Worm (Caenorhabditis elegans) whole organism, L2 larva: ENCODE data around the gene sql-1.

Experiments used
- F13H6.1 ChIP-seq: sonication (generic microtip); optimal IDR thresholded peaks from 2 replicates; lab custom pipeline; 2016; ENCODE audit warnings: missing genetic modification characterization, missing compliant biosample characterization
- R02D3.7 ChIP-seq: fragments of 150-350 bp; optimal IDR thresholded peaks from 2 replicates; lab custom pipeline; 2014; ENCODE audit warnings: missing biosample characterization, missing genetic modification characterization
- Y55F3AM.14 ChIP-seq: fragments of 200-800 bp; sonication (Bioruptor generic); optimal IDR thresholded peaks from 2 replicates; lab custom pipeline; 2018; ENCODE audit warnings: mild to moderate bottlenecking, missing genetic modification characterization, missing compliant biosample characterization
- ZK546.5 ChIP-seq: sonication (generic microtip); optimal IDR thresholded peaks from 2 replicates; lab custom pipeline; 2017; ENCODE audit warnings: missing biosample characterization, missing genetic modification characterization
- alr-1 ChIP-seq: fragments of 150-350 bp; optimal IDR thresholded peaks from 2 replicates; lab custom pipeline; 2014; ENCODE audit warnings: missing biosample characterization, missing genetic modification characterization
- blmp-1 ChIP-seq: sonication (generic microtip); optimal IDR thresholded peaks from 2 replicates; lab custom pipeline; 2017; ENCODE audit warnings: missing genetic modification characterization, mild to moderate bottlenecking, missing compliant biosample characterization, antibody characterized with exemption, moderate library complexity; ENCODE audit not compliant: insufficient read depth
- ceh-16 ChIP-seq: fragments of 150-350 bp; optimal IDR thresholded peaks from 2 replicates; lab custom pipeline; 2014; ENCODE audit warnings: missing biosample characterization, missing genetic modification characterization
- crh-2 ChIP-seq: sonication (generic microtip); optimal IDR thresholded peaks from 2 replicates; lab custom pipeline; 2017; ENCODE audit warnings: missing biosample characterization, missing genetic modification characterization
- dmd-4 ChIP-seq: sonication (generic microtip); optimal IDR thresholded peaks from 2 replicates; lab custom pipeline; 2017; ENCODE audit warnings: missing biosample characterization, missing genetic modification characterization
- egl-27 ChIP-seq: sonication (generic microtip); optimal IDR thresholded peaks from 3 replicates; lab custom pipeline; 2017; ENCODE audit warnings: missing biosample characterization, missing genetic modification reagents, missing genetic modification characterization
- elt-1 ChIP-seq: fragments of 150-350 bp; optimal IDR thresholded peaks from 2 replicates; lab custom pipeline; 2014; ENCODE audit warnings: missing biosample characterization, missing genetic modification characterization
- elt-3 ChIP-seq: sonication (generic microtip); optimal IDR thresholded peaks from 2 replicates; lab custom pipeline; 2017; ENCODE audit warnings: missing biosample characterization, missing genetic modification characterization
- fos-1 ChIP-seq: fragments of 150-350 bp; optimal IDR thresholded peaks from 2 replicates; lab custom pipeline; 2014; ENCODE audit warnings: missing biosample characterization, missing genetic modification characterization
- lsy-2 ChIP-seq, 2 experiments: fragments of 150-350 bp in 1 of 2; sonication (generic microtip) in 1 of 2; optimal IDR thresholded peaks; 2 replicates each; lab custom pipeline; 2014 to 2017; ENCODE audit warnings: missing biosample characterization in 2 of 2, missing genetic modification characterization in 2 of 2
- mab-5 ChIP-seq: fragments of 150-350 bp; optimal IDR thresholded peaks from 2 replicates; lab custom pipeline; 2014; ENCODE audit warnings: missing biosample characterization, missing genetic modification characterization
- mdl-1 ChIP-seq, 2 experiments: fragments of 150-350 bp in 1 of 2; sonication (generic microtip) in 1 of 2; optimal IDR thresholded peaks; 2 replicates each; lab custom pipeline; 2017; ENCODE audit warnings: missing biosample characterization in 2 of 2, missing genetic modification characterization in 2 of 2
- nhr-10 ChIP-seq: sonication (generic microtip); optimal IDR thresholded peaks from 2 replicates; lab custom pipeline; 2017; ENCODE audit warnings: missing biosample characterization, missing genetic modification characterization
- nhr-11 ChIP-seq: fragments of 150-350 bp; optimal IDR thresholded peaks from 2 replicates; lab custom pipeline; 2014; ENCODE audit warnings: missing biosample characterization, missing genetic modification characterization
- nhr-12 ChIP-seq: fragments of 150-350 bp; optimal IDR thresholded peaks from 2 replicates; lab custom pipeline; 2014; ENCODE audit warnings: missing biosample characterization, missing genetic modification characterization
- nhr-129 ChIP-seq: fragments of 150-350 bp; optimal IDR thresholded peaks from 2 replicates; lab custom pipeline; 2014; ENCODE audit warnings: missing biosample characterization, missing genetic modification characterization
- nhr-21 ChIP-seq: fragments of 150-350 bp; optimal IDR thresholded peaks from 2 replicates; lab custom pipeline; 2014; ENCODE audit warnings: missing biosample characterization, missing genetic modification characterization
- nhr-23 ChIP-seq: fragments of 150-350 bp; optimal IDR thresholded peaks from 2 replicates; lab custom pipeline; 2014; ENCODE audit warnings: missing biosample characterization, missing genetic modification reagents, missing genetic modification characterization
- nhr-237 ChIP-seq: fragments of 150-350 bp; optimal IDR thresholded peaks from 2 replicates; lab custom pipeline; 2014; ENCODE audit warnings: missing biosample characterization, missing genetic modification characterization
- nhr-25 ChIP-seq: fragments of 150-350 bp; sonication (generic microtip); optimal IDR thresholded peaks from 3 replicates; lab custom pipeline; 2014; ENCODE audit warnings: missing biosample characterization, missing genetic modification characterization
- nhr-6 ChIP-seq: fragments of 150-350 bp; optimal IDR thresholded peaks from 2 replicates; lab custom pipeline; 2014; ENCODE audit warnings: missing biosample characterization, missing genetic modification characterization
- sma-3 ChIP-seq: sonication (generic microtip); optimal IDR thresholded peaks from 2 replicates; lab custom pipeline; 2016; ENCODE audit warnings: missing genetic modification reagents, missing genetic modification characterization, missing compliant biosample characterization
- snpc-4 ChIP-seq: fragments of 150-350 bp; optimal IDR thresholded peaks from 2 replicates; lab custom pipeline; 2014; ENCODE audit warnings: missing biosample characterization, missing genetic modification characterization
- unc-39 ChIP-seq: fragments of 150-350 bp; optimal IDR thresholded peaks from 2 replicates; lab custom pipeline; 2014; ENCODE audit warnings: missing biosample characterization, missing genetic modification characterization
- unc-55 ChIP-seq: fragments of 150-350 bp; sonication (generic microtip); optimal IDR thresholded peaks from 3 replicates; lab custom pipeline; 2014; ENCODE audit warnings: missing biosample characterization, missing genetic modification reagents, missing genetic modification characterization
- unc-62 ChIP-seq: fragments of 150-350 bp; optimal IDR thresholded peaks from 2 replicates; lab custom pipeline; 2014; ENCODE audit warnings: missing biosample characterization, missing genetic modification reagents, missing genetic modification characterization
- ztf-11 ChIP-seq: sonication (generic microtip); optimal IDR thresholded peaks from 2 replicates; lab custom pipeline; 2017; ENCODE audit warnings: missing biosample characterization, missing genetic modification characterization
- ztf-4 ChIP-seq: fragments of 150-350 bp; optimal IDR thresholded peaks from 2 replicates; lab custom pipeline; 2014; ENCODE audit warnings: missing biosample characterization, missing genetic modification characterization

Gene sql-1

ce11 chrIII:12472497-12472896 is 26.9 kb upstream of the sql-1 start, which contains the start of gene cccp-1 (continued):
- no peak for TF ChIP-seq nhr-10
- TF ChIP-seq, all 48 proteins: peak for 10

- TF ChIP-seq unc-62 (GFP tag; lab: Kevin White, UChicago): no peak
- TF ChIP-seq ceh-16 (tag; lab: Kevin White, UChicago): no peak
- TF ChIP-seq lsy-2 (tag; optimal IDR thresholded peaks at IDR 0.05; lab: Kevin White, UChicago): no peak
- no peak for TF ChIP-seq nhr-23 (tag; lab: Kevin White, UChicago)
- TF ChIP-seq ztf-11 (tag; lab: Kevin White, UChicago): no peak
- TF ChIP-seq sma-3: no peak
- no peak for TF ChIP-seq crh-2 (tag; lab: Kevin White, UChicago)
- TF ChIP-seq nhr-21 (tag; lab: Kevin White, UChicago): no peak
- TF ChIP-seq F13H6.1 (tag; lab: Kevin White, UChicago): no peak
- TF ChIP-seq, all 48 proteins: peak for 0
Observed at ce11 chrIII:12484432-12484831, 14.9 kb upstream of the sql-1 start, which contains the start of gene arrd-16. arrd-16 (plus strand) TSS chrIII:12484732.

- TF ChIP-seq nhr-11 (tag; lab: Kevin White, UChicago): no peak
- TF ChIP-seq, all 48 proteins: peak for 0
Observed at ce11 chrIII:12491984-12492383, 7.4 kb upstream of the sql-1 start, which contains the start of gene Y49E10.25. Y49E10.25 (minus strand) TSS chrIII:12492084.

- no peak for TF ChIP-seq elt-1 (tag; lab: Kevin White, UChicago)
- TF ChIP-seq egl-27: no peak
Observed at ce11 chrIII:12495594-12496096, 3.7 kb upstream of the sql-1 start, which contains the start of the genes Y111B2A.1 and Y111B2A.2. Y111B2A.1 (minus strand) TSS chrIII:12495644. Y111B2A.2 (plus strand) TSS chrIII:12496086.

ce11 chrIII:12496449-12496848 is 2.9 kb upstream of the sql-1 start, which contains the start of gene herd-1:
herd-1 (plus strand) TSS chrIII:12496538.
- TF ChIP-seq nhr-21 (tag; lab: Kevin White, UChicago): no peak
- no peak for TF ChIP-seq F13H6.1 (tag; lab: Kevin White, UChicago)
- TF ChIP-seq mab-5 (tag; lab: Kevin White, UChicago): no peak
- TF ChIP-seq nhr-6: no peak
- no peak for TF ChIP-seq crh-2 (tag; lab: Kevin White, UChicago)
- no peak for TF ChIP-seq unc-62 (GFP tag; lab: Kevin White, UChicago)
- no peak for TF ChIP-seq nhr-10
- no peak for TF ChIP-seq elt-1 (tag; lab: Kevin White, UChicago)
- TF ChIP-seq mdl-1 (tag; optimal IDR thresholded peaks at IDR 0.05; lab: Kevin White, UChicago): no peak
- TF ChIP-seq elt-3 (tag; lab: Kevin White, UChicago): no peak
- no peak for TF ChIP-seq nhr-129
- TF ChIP-seq lsy-2 (tag; optimal IDR thresholded peaks at IDR 0.05; lab: Kevin White, UChicago): no peak
- TF ChIP-seq R02D3.7 (tag; lab: Kevin White, UChicago): no peak
- TF ChIP-seq alr-1: no peak
- no peak for TF ChIP-seq nhr-23 (tag; lab: Kevin White, UChicago)
- TF ChIP-seq fos-1 (tag; lab: Kevin White, UChicago): no peak
- no peak for TF ChIP-seq ZK546.5 (tag; lab: Kevin White, UChicago)
- TF ChIP-seq, all 48 proteins: peak for 0

ce11 chrIII:12510505-12510904 is 11.1 kb downstream of the sql-1 start:
- no peak for TF ChIP-seq ceh-16 (tag; lab: Kevin White, UChicago)
- no peak for TF ChIP-seq unc-55 (GFP tag; lab: Kevin White, UChicago)
- no peak for TF ChIP-seq nhr-237 (tag; lab: Kevin White, UChicago)
- TF ChIP-seq mdl-1 (tag; optimal IDR thresholded peaks at IDR 0.05; lab: Kevin White, UChicago): no peak
- no peak for TF ChIP-seq nhr-12 (tag; lab: Kevin White, UChicago)
- no peak for TF ChIP-seq dmd-4 (tag; lab: Kevin White, UChicago)
- TF ChIP-seq nhr-129: no peak
- TF ChIP-seq unc-39: no peak
- no peak for TF ChIP-seq nhr-23 (tag; lab: Kevin White, UChicago)
- TF ChIP-seq blmp-1: no peak
- TF ChIP-seq nhr-25 (tag; lab: Kevin White, UChicago): no peak

ce11 chrIII:12517674-12518073 is 18.3 kb downstream of the sql-1 start:
- TF ChIP-seq fos-1 (tag; lab: Kevin White, UChicago) (no peak), Y55F3AM.14 (no peak), ceh-16 (tag; lab: Kevin White, UChicago) (no peak), nhr-6 (no peak), ZK546.5 (tag; lab: Kevin White, UChicago) (no peak), mab-5 (tag; lab: Kevin White, UChicago) (no peak), dmd-4 (tag; lab: Kevin White, UChicago) (no peak), ztf-4 (tag; lab: Kevin White, UChicago) (no peak), nhr-129 (no peak), snpc-4 (tag; lab: Kevin White, UChicago) (no peak)
